Worm (Caenorhabditis elegans) whole organism, mixed stage, embryonic: ENCODE data around the gene K09E4.4.
A peak's percentile ranks its signal among the peaks of the same experiment; 100 is the strongest.

Source experiments
- M03D4.4 ChIP-seq: sonication (generic microtip); optimal IDR thresholded peaks from 2 replicates; lab custom pipeline; 2017; ENCODE audit warnings: mild to moderate bottlenecking, missing genetic modification characterization, missing compliant biosample characterization
- bed-3 ChIP-seq: fragments of 200-800 bp; sonication (Bioruptor generic); optimal IDR thresholded peaks from 3 replicates; lab custom pipeline; 2018; ENCODE audit warnings: mild to moderate bottlenecking, missing genetic modification characterization, moderate library complexity, missing compliant biosample characterization
- blmp-1 ChIP-seq: fragments of 150-350 bp; optimal IDR thresholded peaks from 2 replicates; lab custom pipeline; 2014; ENCODE audit warnings: missing biosample characterization, missing genetic modification characterization
- ceh-39 ChIP-seq: fragments of 150-350 bp; optimal IDR thresholded peaks from 2 replicates; lab custom pipeline; 2014; ENCODE audit warnings: missing biosample characterization, missing genetic modification characterization
- ceh-43 ChIP-seq: fragments of 200-800 bp; sonication (Bioruptor generic); optimal IDR thresholded peaks from 2 replicates; lab custom pipeline; 2018; ENCODE audit warnings: mild to moderate bottlenecking, missing genetic modification characterization, moderate library complexity, missing compliant biosample characterization
- ceh-83 ChIP-seq: fragments of 200-800 bp; sonication (Bioruptor generic); optimal IDR thresholded peaks from 2 replicates; lab custom pipeline; 2018; ENCODE audit warnings: mild to moderate bottlenecking, missing genetic modification characterization, missing compliant biosample characterization
- ces-1 ChIP-seq: fragments of 150-350 bp; optimal IDR thresholded peaks from 2 replicates; lab custom pipeline; 2014; ENCODE audit warnings: missing biosample characterization, missing genetic modification reagents, missing genetic modification characterization
- cnd-1 ChIP-seq: fragments of 200-800 bp; sonication (Bioruptor generic); optimal IDR thresholded peaks from 2 replicates; lab custom pipeline; 2018; ENCODE audit warnings: mild to moderate bottlenecking, missing genetic modification characterization, missing compliant biosample characterization
- drap-1 ChIP-seq: fragments of 200-800 bp; sonication (Bioruptor generic); optimal IDR thresholded peaks from 3 replicates; lab custom pipeline; 2018; ENCODE audit warnings: mild to moderate bottlenecking, missing genetic modification characterization, missing compliant biosample characterization
- elt-1 ChIP-seq: sonication (generic microtip); optimal IDR thresholded peaks from 2 replicates; lab custom pipeline; 2017; ENCODE audit warnings: missing genetic modification characterization, mild to moderate bottlenecking, missing compliant biosample characterization, antibody characterized with exemption, moderate library complexity, borderline replicate concordance; ENCODE audit not compliant: insufficient read depth
- elt-3 ChIP-seq: fragments of 150-350 bp; optimal IDR thresholded peaks from 2 replicates; lab custom pipeline; 2014; ENCODE audit warnings: missing biosample characterization, missing genetic modification characterization
- flh-1 ChIP-seq: fragments of 200-800 bp; sonication (Bioruptor generic); optimal IDR thresholded peaks from 2 replicates; lab custom pipeline; 2018; ENCODE audit warnings: mild to moderate bottlenecking, missing genetic modification characterization, moderate library complexity, missing compliant biosample characterization
- ham-2 ChIP-seq: fragments of 200-800 bp; sonication (Bioruptor generic); optimal IDR thresholded peaks from 2 replicates; lab custom pipeline; 2018; ENCODE audit warnings: mild to moderate bottlenecking, missing genetic modification characterization, missing compliant biosample characterization
- hlh-1 ChIP-seq: fragments of 150-350 bp; optimal IDR thresholded peaks from 2 replicates; lab custom pipeline; 2014; ENCODE audit warnings: missing biosample characterization, missing genetic modification reagents, missing genetic modification characterization
- lin-13 ChIP-seq: fragments of 150-350 bp; optimal IDR thresholded peaks from 2 replicates; lab custom pipeline; 2014; ENCODE audit warnings: missing biosample characterization, missing genetic modification characterization
- lin-32 ChIP-seq: fragments of 200-800 bp; sonication (Bioruptor generic); optimal IDR thresholded peaks from 2 replicates; lab custom pipeline; 2018; ENCODE audit warnings: mild to moderate bottlenecking, missing genetic modification characterization, missing compliant biosample characterization
- lsy-2 ChIP-seq: fragments of 150-350 bp; optimal IDR thresholded peaks from 2 replicates; lab custom pipeline; 2014; ENCODE audit warnings: missing biosample characterization, missing genetic modification characterization
- mab-5 ChIP-seq: fragments of 150-350 bp; optimal IDR thresholded peaks from 2 replicates; lab custom pipeline; 2014; ENCODE audit warnings: missing biosample characterization, missing genetic modification characterization
- mep-1 ChIP-seq: fragments of 150-350 bp; optimal IDR thresholded peaks from 2 replicates; lab custom pipeline; 2017; ENCODE audit warnings: missing biosample characterization, missing genetic modification reagents, missing genetic modification characterization, inconsistent platforms
- mls-2 ChIP-seq: sonication (generic microtip); optimal IDR thresholded peaks from 2 replicates; lab custom pipeline; 2016; ENCODE audit warnings: mild to moderate bottlenecking, missing genetic modification characterization, moderate library complexity, missing compliant biosample characterization
- nhr-12 ChIP-seq: fragments of 150-350 bp; optimal IDR thresholded peaks from 2 replicates; lab custom pipeline; 2014; ENCODE audit warnings: missing biosample characterization, missing genetic modification characterization
- nhr-2 ChIP-seq: fragments of 150-350 bp; optimal IDR thresholded peaks from 2 replicates; lab custom pipeline; 2014; ENCODE audit warnings: missing biosample characterization, missing genetic modification characterization
- nhr-237 ChIP-seq: fragments of 150-350 bp; optimal IDR thresholded peaks from 2 replicates; lab custom pipeline; 2014; ENCODE audit warnings: missing biosample characterization, missing genetic modification characterization
- nhr-28 ChIP-seq: fragments of 150-350 bp; optimal IDR thresholded peaks from 2 replicates; lab custom pipeline; 2014; ENCODE audit warnings: missing biosample characterization, missing genetic modification characterization
- nhr-76 ChIP-seq: sonication (generic microtip); optimal IDR thresholded peaks from 2 replicates; lab custom pipeline; 2017; ENCODE audit warnings: missing biosample characterization, missing genetic modification characterization
- pha-4 ChIP-seq: fragments of 150-350 bp; optimal IDR thresholded peaks from 2 replicates; lab custom pipeline; 2018; ENCODE audit warnings: missing biosample characterization, missing genetic modification reagents, missing genetic modification characterization
- sem-2 ChIP-seq: fragments of 200-800 bp; sonication (Bioruptor generic); optimal IDR thresholded peaks from 2 replicates; lab custom pipeline; 2018; ENCODE audit warnings: mild to moderate bottlenecking, missing genetic modification characterization, missing compliant biosample characterization
- snpc-4 ChIP-seq: fragments of 150-350 bp; optimal IDR thresholded peaks from 2 replicates; lab custom pipeline; 2014; ENCODE audit warnings: missing biosample characterization, missing genetic modification characterization
- sptf-1 ChIP-seq: sonication (generic microtip); optimal IDR thresholded peaks from 2 replicates; lab custom pipeline; 2017; ENCODE audit warnings: mild to moderate bottlenecking, missing genetic modification characterization, moderate library complexity, missing compliant biosample characterization
- tbx-8 ChIP-seq: fragments of 200-800 bp; sonication (Bioruptor generic); optimal IDR thresholded peaks from 2 replicates; lab custom pipeline; 2018; ENCODE audit warnings: mild to moderate bottlenecking, missing genetic modification characterization, moderate library complexity, missing compliant biosample characterization
- unc-120 ChIP-seq: sonication (generic microtip); optimal IDR thresholded peaks from 2 replicates; lab custom pipeline; 2017; ENCODE audit warnings: missing genetic modification characterization, missing compliant biosample characterization; ENCODE audit not compliant: poor library complexity, severe bottlenecking
- unc-39 ChIP-seq: fragments of 150-350 bp; optimal IDR thresholded peaks from 2 replicates; lab custom pipeline; 2014; ENCODE audit warnings: missing biosample characterization, missing genetic modification characterization
- unc-62 ChIP-seq: fragments of 150-350 bp; optimal IDR thresholded peaks from 2 replicates; lab custom pipeline; 2014; ENCODE audit warnings: missing biosample characterization, missing genetic modification reagents, missing genetic modification characterization
- zip-8 ChIP-seq: fragments of 150-350 bp; optimal IDR thresholded peaks from 2 replicates; lab custom pipeline; 2014; ENCODE audit warnings: missing biosample characterization, missing genetic modification characterization
- ztf-11 ChIP-seq: fragments of 150-350 bp; optimal IDR thresholded peaks from 2 replicates; lab custom pipeline; 2014; ENCODE audit warnings: missing biosample characterization, missing genetic modification characterization

Gene K09E4.4

ce11 chrII:14152274-14152673, 30.3 kb upstream of the K09E4.4 start:
- TF ChIP-seq pha-4 (tag; lab: Kevin White, UChicago), result no peak
- no peak for TF ChIP-seq M03D4.4 (tag; lab: Kevin White, UChicago)
- no peak for TF ChIP-seq blmp-1 (tag; lab: Kevin White, UChicago)
- TF ChIP-seq unc-62 (GFP tag; lab: Kevin White, UChicago), result no peak
- TF ChIP-seq nhr-2, result no peak
- no peak for TF ChIP-seq elt-1 (tag; lab: Kevin White, UChicago)
- no peak for TF ChIP-seq flh-1 (GFP tag; lab: Kevin White, UChicago)
- no peak for TF ChIP-seq sptf-1 (tag; lab: Kevin White, UChicago)
- TF ChIP-seq mep-1 (tag; lab: Kevin White, UChicago), result no peak
- TF ChIP-seq nhr-237 (tag; lab: Kevin White, UChicago), result no peak
- TF ChIP-seq cnd-1 (tag; lab: Kevin White, UChicago), result no peak
- no peak for TF ChIP-seq ztf-11 (tag; lab: Kevin White, UChicago)
- no peak for TF ChIP-seq nhr-28 (tag; lab: Kevin White, UChicago)

ce11 chrII:14150031-14150430, 28.1 kb upstream of the K09E4.4 start, which contains the start of gene W03H9.1:
Gene W03H9.1 (minus strand): TSS chrII:14150131.
- TF ChIP-seq pha-4 (tag; lab: Kevin White, UChicago), result no peak
- TF ChIP-seq unc-120 (tag; lab: Kevin White, UChicago), result no peak

ce11 chrII:14143838-14144268, 21.9 kb upstream of the K09E4.4 start, which contains the start of gene W03H9.2:
Gene W03H9.2 (minus strand): TSS chrII:14143869.
- TF ChIP-seq ham-2 (peak; percentile 8), unc-39 (tag; lab: Kevin White, UChicago) (no peak), mls-2 (tag; lab: Kevin White, UChicago) (peak; percentile 54), nhr-2 (no peak), ceh-83 (peak; percentile 78), elt-3 (no peak), mab-5 (tag; lab: Kevin White, UChicago) (no peak), elt-1 (tag; lab: Kevin White, UChicago) (no peak), nhr-12 (no peak), lin-13 (tag; lab: Kevin White, UChicago) (peak; percentile 6), bed-3 (peak; percentile 70), sptf-1 (tag; lab: Kevin White, UChicago) (peak; percentile 81), zip-8 (tag; lab: Kevin White, UChicago) (no peak), nhr-28 (tag; lab: Kevin White, UChicago) (no peak), tbx-8 (GFP tag; lab: Kevin White, UChicago) (no peak), ces-1 (GFP tag; lab: Kevin White, UChicago) (peak; percentile 69), flh-1 (GFP tag; lab: Kevin White, UChicago) (no peak), ceh-39 (no peak), M03D4.4 (tag; lab: Kevin White, UChicago) (peak; percentile 74), mep-1 (tag; lab: Kevin White, UChicago) (no peak), ztf-11 (tag; lab: Kevin White, UChicago) (no peak), cnd-1 (tag; lab: Kevin White, UChicago) (peak; percentile 62), blmp-1 (tag; lab: Kevin White, UChicago) (no peak), unc-62 (GFP tag; lab: Kevin White, UChicago) (no peak), sem-2 (no peak), lin-32 (GFP tag; lab: Kevin White, UChicago) (peak; percentile 9), hlh-1 (no peak), nhr-237 (tag; lab: Kevin White, UChicago) (peak; percentile 43), pha-4 (tag; lab: Kevin White, UChicago) (no peak), lsy-2 (tag; lab: Kevin White, UChicago) (peak; percentile 48), drap-1 (GFP tag; lab: Kevin White, UChicago) (peak; percentile 70), nhr-76 (tag; lab: Kevin White, UChicago) (no peak), unc-120 (tag; lab: Kevin White, UChicago) (peak; percentile 75), snpc-4 (no peak), ceh-43 (GFP tag; lab: Kevin White, UChicago) (no peak)
